Fruit fly (Drosophila melanogaster) whole organism: Measurements from ENCODE around the gene lectin-33A.

ENCODE experiments used
- Dll ChIP-seq: fragments of >200 bp; optimal IDR thresholded peaks from 2 replicates; lab custom pipeline; 2017
- EcR ChIP-seq, 2 experiments: fragments of >200 bp; optimal IDR thresholded peaks; 2 replicates each; lab custom pipeline; 2017; ENCODE audit warnings: missing biosample characterization in 2 of 2, missing genetic modification characterization in 2 of 2, missing genetic modification reagents in 2 of 2
- psq ChIP-seq: fragments of >200 bp; optimal IDR thresholded peaks from 2 replicates; lab custom pipeline; 2017

dm6 chr2L:10975193-10975592 is 26.7 kb upstream of the lectin-33A start, which contains the start of gene abo:
- TF ChIP-seq psq (no peak), EcR (GFP tag; optimal IDR thresholded peaks at IDR 0.05; lab: Kevin White, UChicago) (no peak), Dll (no peak)
